Worm (Caenorhabditis elegans): ENCODE results near the gene srd-64.

srd-64 gene

DNA sequence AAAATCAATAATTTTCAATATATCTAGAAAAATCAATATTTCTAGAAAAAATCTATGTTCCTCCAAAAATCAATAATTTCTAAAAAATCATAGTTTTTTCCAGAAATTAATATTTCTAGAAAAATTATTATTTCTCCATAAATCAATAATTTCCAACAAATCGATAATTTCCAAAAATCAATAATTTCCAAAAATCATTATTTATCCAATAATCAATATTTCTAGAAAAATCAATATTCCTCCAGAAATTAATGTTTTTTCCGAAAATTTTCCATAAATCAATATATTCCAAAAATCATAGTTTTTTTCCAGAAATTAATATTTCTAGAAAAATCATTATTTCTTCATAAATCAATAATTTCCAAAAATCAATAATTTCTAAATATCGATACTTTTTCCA is 31.9 kb downstream of the srd-64 start:
- peak; percentile 95 for TF ChIP-seq ceh-28 (tag; optimal IDR thresholded peaks at IDR 0.05)
- no peak for TF ChIP-seq jun-1 (tag; optimal IDR thresholded peaks at IDR 0.05)
- TF ChIP-seq ceh-9 (tag; optimal IDR thresholded peaks at IDR 0.05) = no peak
- TF ChIP-seq ztf-4 (tag; optimal IDR thresholded peaks at IDR 0.05) = no peak
- TF ChIP-seq nhr-23 (tag; optimal IDR thresholded peaks at IDR 0.05) = no peak
- no peak for TF ChIP-seq ama-1 (optimal IDR thresholded peaks at IDR 0.05)
- no peak for TF ChIP-seq ztf-11 (tag; optimal IDR thresholded peaks at IDR 0.05)
- TF ChIP-seq egl-27 (tag; optimal IDR thresholded peaks at IDR 0.05) = no peak
- TF ChIP-seq ceh-82 (tag; optimal IDR thresholded peaks at IDR 0.05) = no peak

DNA sequence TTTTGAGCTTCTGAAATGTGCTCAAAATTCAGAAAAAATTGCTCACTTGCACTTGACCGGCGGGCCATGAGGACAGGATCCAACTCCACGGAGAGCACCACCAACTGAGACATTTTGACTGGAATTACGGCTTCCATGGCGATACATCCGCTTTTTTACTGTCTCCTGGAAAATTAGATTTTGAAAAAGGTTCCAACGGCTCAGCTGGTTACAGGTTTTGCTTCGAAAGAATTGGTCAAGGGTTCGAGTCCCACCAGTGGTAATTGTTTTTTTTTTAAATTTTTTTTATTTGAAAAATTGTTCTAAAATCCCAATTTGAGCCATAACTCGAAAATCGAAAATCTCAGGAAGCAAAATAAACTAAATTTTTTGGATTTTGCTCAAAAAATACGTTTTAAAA is 32.5 kb downstream of the srd-64 start:
- no peak for TF ChIP-seq nfya-1 (tag; optimal IDR thresholded peaks at IDR 0.05; ENCODE audit: insufficient read depth)
- no peak for TF ChIP-seq aly-2 (tag; optimal IDR thresholded peaks at IDR 0.05)
- TF ChIP-seq jun-1 (tag; optimal IDR thresholded peaks at IDR 0.05) = no peak
- TF ChIP-seq mdl-1 (tag; optimal IDR thresholded peaks at IDR 0.05) = no peak
- TF ChIP-seq tbx-2 (tag; optimal IDR thresholded peaks at IDR 0.05) = no peak
- TF ChIP-seq egl-27 (tag; optimal IDR thresholded peaks at IDR 0.05) = no peak
- no peak for TF ChIP-seq zag-1 (tag; optimal IDR thresholded peaks at IDR 0.05)
- no peak for TF ChIP-seq lsy-12 (tag; optimal IDR thresholded peaks at IDR 0.05)
- TF ChIP-seq nhr-237 (tag; optimal IDR thresholded peaks at IDR 0.05) = no peak
- no peak for TF ChIP-seq ceh-9 (tag; optimal IDR thresholded peaks at IDR 0.05)

DNA sequence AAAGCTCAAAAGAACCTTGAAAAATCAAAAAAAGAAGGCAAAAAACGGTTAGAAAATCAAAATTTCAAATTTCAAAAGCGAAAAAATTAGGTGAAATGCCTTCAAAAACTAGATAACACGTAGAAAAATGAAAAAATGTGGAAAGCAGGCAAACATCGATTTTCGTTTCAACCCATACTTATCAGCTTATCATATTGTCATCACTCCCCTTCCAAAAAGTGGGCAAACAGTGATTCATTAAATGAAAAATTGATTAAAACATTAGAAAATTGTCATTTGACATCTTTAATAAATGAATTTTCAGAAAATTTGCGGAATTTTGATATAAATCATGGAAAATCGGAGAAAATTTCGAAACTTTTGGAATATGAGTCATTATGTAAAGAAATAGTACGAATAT is 33.9 kb downstream of the srd-64 start:
- TF ChIP-seq fkh-2 (tag; optimal IDR thresholded peaks at IDR 0.05) = no peak
- TF ChIP-seq nhr-23 (tag; optimal IDR thresholded peaks at IDR 0.05) = no peak
- no peak for TF ChIP-seq lin-39 (tag; optimal IDR thresholded peaks at IDR 0.05)
- no peak for TF ChIP-seq unc-62 (GFP tag; optimal IDR thresholded peaks at IDR 0.05)
- peak; percentile 9 for TF ChIP-seq skn-1 (tag; optimal IDR thresholded peaks at IDR 0.05)
- TF ChIP-seq snpc-4 (tag; optimal IDR thresholded peaks at IDR 0.05) = no peak
- peak; percentile 23 for TF ChIP-seq pha-4 (tag; optimal IDR thresholded peaks at IDR 0.05)
- no peak for TF ChIP-seq fos-1 (tag; optimal IDR thresholded peaks at IDR 0.05)
- TF ChIP-seq zag-1 (tag; optimal IDR thresholded peaks at IDR 0.05) = no peak
- peak; percentile 32 for TF ChIP-seq pqm-1 (tag; optimal IDR thresholded peaks at IDR 0.05)
- peak; percentile 65 for TF ChIP-seq elt-2 (tag; optimal IDR thresholded peaks at IDR 0.05)

DNA sequence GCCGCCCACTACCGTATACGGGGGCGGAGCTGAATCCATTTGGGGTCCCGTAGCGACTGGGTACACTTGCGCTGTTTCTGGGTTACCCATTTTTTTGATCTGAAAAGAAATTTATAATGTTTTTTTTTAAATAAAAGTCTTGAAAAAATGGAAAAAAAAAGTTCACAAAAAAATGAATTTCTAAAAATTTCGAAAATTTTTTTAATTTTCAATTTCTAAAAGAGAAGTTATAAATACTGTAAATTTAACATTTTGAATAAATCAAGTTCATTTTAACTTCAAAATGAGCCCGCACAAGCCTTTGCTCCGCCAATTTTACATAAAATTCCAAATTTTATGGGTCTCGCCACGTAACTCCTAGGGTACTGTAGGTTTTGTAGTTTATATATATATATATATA is 35.1 kb downstream of the srd-64 start, which contains the start of gene Y22D7AL.15:
TSS of gene Y22D7AL.15 (minus strand) at position 101 of the 400 bp plus-strand sequence.
- TF ChIP-seq nhr-25 (tag; optimal IDR thresholded peaks at IDR 0.05) (no peak), lsy-12 (tag; optimal IDR thresholded peaks at IDR 0.05) (no peak), fos-1 (tag; optimal IDR thresholded peaks at IDR 0.05) (no peak), jun-1 (tag; optimal IDR thresholded peaks at IDR 0.05) (no peak), daf-12 (tag; optimal IDR thresholded peaks at IDR 0.05) (no peak), ztf-4 (tag; optimal IDR thresholded peaks at IDR 0.05) (no peak), nhr-76 (tag; optimal IDR thresholded peaks at IDR 0.05) (no peak)

DNA sequence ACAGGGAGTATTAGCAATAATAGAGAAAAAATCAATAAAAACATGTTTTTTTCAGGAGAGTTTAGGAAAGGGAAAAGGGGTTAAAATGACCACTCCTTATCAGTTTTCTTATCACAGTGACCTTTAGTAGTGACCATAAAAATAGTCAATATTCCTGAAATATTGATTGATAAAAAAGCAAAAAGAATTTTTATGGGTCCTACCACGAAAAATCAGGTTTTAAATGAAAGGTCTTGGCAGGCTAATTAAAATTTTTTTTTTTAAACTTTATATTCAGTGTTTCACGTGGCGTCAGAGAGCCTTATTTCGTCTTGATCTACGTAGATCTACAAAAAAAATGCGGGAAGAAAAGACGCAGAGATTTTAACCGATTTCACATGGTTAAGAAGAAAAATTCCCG is 37.5 kb downstream of the srd-64 start, which contains the start of gene cht-4:
TSS of gene cht-4 (minus strand) at position 101 of the 400 bp plus-strand sequence.
- TF ChIP-seq jun-1 (tag; optimal IDR thresholded peaks at IDR 0.05) = no peak
- no peak for TF ChIP-seq ama-1 (optimal IDR thresholded peaks at IDR 0.05)
- no peak for TF ChIP-seq pqm-1 (tag; optimal IDR thresholded peaks at IDR 0.05)
- no peak for TF ChIP-seq R02D3.7 (tag; optimal IDR thresholded peaks at IDR 0.05)
- TF ChIP-seq skn-1 (tag; optimal IDR thresholded peaks at IDR 0.05) = no peak
- TF ChIP-seq lsy-12 (tag; optimal IDR thresholded peaks at IDR 0.05) = no peak
- no peak for TF ChIP-seq elt-1 (tag; optimal IDR thresholded peaks at IDR 0.05)
- no peak for TF ChIP-seq egl-27 (tag; optimal IDR thresholded peaks at IDR 0.05)
- TF ChIP-seq ztf-11 (tag; optimal IDR thresholded peaks at IDR 0.05) = no peak
- TF ChIP-seq nhr-76 (tag; optimal IDR thresholded peaks at IDR 0.05) = no peak
- TF ChIP-seq hmg-11 (tag; optimal IDR thresholded peaks at IDR 0.05) = no peak
- no peak for TF ChIP-seq nhr-12 (tag; optimal IDR thresholded peaks at IDR 0.05)
- no peak for TF ChIP-seq nhr-77 (tag; optimal IDR thresholded peaks at IDR 0.05)
- TF ChIP-seq elt-3 (tag; optimal IDR thresholded peaks at IDR 0.05) = no peak

DNA sequence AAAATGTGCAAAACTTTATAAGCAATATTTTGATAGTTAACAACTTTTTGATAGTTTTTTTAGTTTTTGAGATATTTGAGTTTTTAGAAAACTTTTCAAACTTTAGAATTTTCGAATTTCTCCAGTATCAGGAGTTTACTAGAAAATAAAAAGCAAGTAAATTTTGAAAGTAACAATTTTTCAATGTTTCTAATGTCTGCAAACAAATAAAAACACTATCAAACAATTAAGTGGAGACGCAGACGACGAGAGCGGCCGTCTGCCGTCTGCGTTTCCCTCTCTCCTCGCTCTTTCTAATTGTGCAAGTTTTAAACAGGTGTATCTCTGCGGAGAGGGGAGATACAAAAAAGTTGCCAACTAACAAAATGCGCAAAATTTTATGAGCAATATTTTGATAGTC is 42.0 kb downstream of the srd-64 start:
- no peak for TF ChIP-seq hmg-11 (tag; optimal IDR thresholded peaks at IDR 0.05)
- TF ChIP-seq mml-1 (tag; optimal IDR thresholded peaks at IDR 0.05) = no peak
- TF ChIP-seq ceh-9 (tag; optimal IDR thresholded peaks at IDR 0.05) = no peak
- no peak for TF ChIP-seq ama-1 (optimal IDR thresholded peaks at IDR 0.05)
- no peak for TF ChIP-seq unc-39 (tag; optimal IDR thresholded peaks at IDR 0.05)
- no peak for TF ChIP-seq nhr-237 (tag; optimal IDR thresholded peaks at IDR 0.05)
- no peak for TF ChIP-seq ztf-4 (tag; optimal IDR thresholded peaks at IDR 0.05)
- no peak for TF ChIP-seq eor-1 (tag; optimal IDR thresholded peaks at IDR 0.05)
- no peak for TF ChIP-seq nhr-11 (tag; optimal IDR thresholded peaks at IDR 0.05)
- no peak for TF ChIP-seq egl-27 (tag; optimal IDR thresholded peaks at IDR 0.05)
- TF ChIP-seq ceh-82 (tag; optimal IDR thresholded peaks at IDR 0.05) = no peak
- no peak for TF ChIP-seq lin-39 (tag; optimal IDR thresholded peaks at IDR 0.05)
- no peak for TF ChIP-seq nhr-23 (tag; optimal IDR thresholded peaks at IDR 0.05)
- no peak for TF ChIP-seq lsy-12 (tag; optimal IDR thresholded peaks at IDR 0.05)
- TF ChIP-seq R02D3.7 (tag; optimal IDR thresholded peaks at IDR 0.05) = no peak
- TF ChIP-seq snpc-4 (tag; optimal IDR thresholded peaks at IDR 0.05) = no peak
- TF ChIP-seq fkh-2 (tag; optimal IDR thresholded peaks at IDR 0.05) = no peak
- TF ChIP-seq tbx-2 (tag; optimal IDR thresholded peaks at IDR 0.05) = no peak
- TF ChIP-seq zag-1 (tag; optimal IDR thresholded peaks at IDR 0.05) = no peak
- TF ChIP-seq pqm-1 (tag; optimal IDR thresholded peaks at IDR 0.05) = no peak
